Worm (Caenorhabditis elegans) whole organism, L1 larva: ENCODE measurements around the gene miro-1.

Experiments used
- C34B4.2 ChIP-seq: sonication (generic microtip); optimal IDR thresholded peaks from 2 replicates; lab custom pipeline; 2017; ENCODE audit warnings: mild to moderate bottlenecking, missing genetic modification characterization, missing compliant biosample characterization
- F16B12.6 ChIP-seq: fragments of 150-350 bp; optimal IDR thresholded peaks from 2 replicates; lab custom pipeline; 2014; ENCODE audit warnings: missing biosample characterization, missing genetic modification characterization
- aha-1 ChIP-seq: fragments of 150-350 bp; optimal IDR thresholded peaks from 2 replicates; lab custom pipeline; 2014; ENCODE audit warnings: missing biosample characterization, missing genetic modification characterization
- ceh-63 ChIP-seq: fragments of 200-800 bp; sonication (Bioruptor generic); optimal IDR thresholded peaks from 2 replicates; lab custom pipeline; 2018; ENCODE audit warnings: mild to moderate bottlenecking, missing genetic modification characterization, missing compliant biosample characterization
- egl-27 ChIP-seq, 2 experiments: fragments of 150-350 bp in 1 of 2; sonication (generic microtip); optimal IDR thresholded peaks; 3 replicates each; lab custom pipeline; 2017 to 2018; ENCODE audit warnings: missing biosample characterization in 2 of 2, missing genetic modification characterization in 2 of 2, missing genetic modification reagents in 2 of 2
- mdl-1 ChIP-seq, 2 experiments: fragments of 150-350 bp; optimal IDR thresholded peaks; 2 replicates each; lab custom pipeline; 2014 to 2017; ENCODE audit warnings: missing biosample characterization in 2 of 2, missing genetic modification characterization in 2 of 2, inconsistent platforms in 1 of 2
- mep-1 ChIP-seq: fragments of 150-350 bp; optimal IDR thresholded peaks from 2 replicates; lab custom pipeline; 2014; ENCODE audit warnings: missing biosample characterization, missing genetic modification characterization
- nhr-11 ChIP-seq: fragments of 150-350 bp; optimal IDR thresholded peaks from 2 replicates; lab custom pipeline; 2014; ENCODE audit warnings: missing biosample characterization, missing genetic modification characterization
- pqm-1 ChIP-seq: sonication (generic microtip); optimal IDR thresholded peaks from 3 replicates; lab custom pipeline; 2017; ENCODE audit warnings: missing biosample characterization, missing genetic modification characterization
- sup-37 ChIP-seq: fragments of 200-800 bp; sonication (Bioruptor generic); optimal IDR thresholded peaks from 2 replicates; lab custom pipeline; 2018; ENCODE audit warnings: mild to moderate bottlenecking, missing genetic modification characterization, missing compliant biosample characterization
- unc-98 ChIP-seq: fragments of 200-800 bp; sonication (Bioruptor generic); IDR thresholded peaks from 2 replicates; pipeline ENCODE4 v1.3.6; 2022; ENCODE audit warnings: missing genetic modification characterization, missing compliant biosample characterization

DNA sequence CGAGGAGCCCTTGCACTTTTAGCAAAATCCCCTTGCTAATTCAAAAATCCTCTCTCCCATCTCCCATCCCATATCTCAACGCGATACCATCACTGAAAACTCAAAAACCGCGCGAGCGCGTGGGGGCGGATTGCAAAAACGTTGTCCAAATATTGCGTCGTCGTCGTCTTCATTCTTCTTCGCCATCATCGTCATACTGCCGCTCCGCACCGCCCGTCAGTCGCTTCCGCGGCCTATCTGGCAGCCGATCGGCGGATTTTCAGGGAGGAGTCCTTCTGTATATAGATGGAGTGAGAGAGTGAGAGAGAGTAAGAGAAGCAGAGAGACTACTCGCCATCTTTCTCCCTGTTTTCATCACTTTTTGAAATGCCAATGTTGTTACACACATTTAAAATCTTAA, 28.7 kb downstream of the miro-1 start:
- TF ChIP-seq mep-1 (tag; lab: Kevin White, UChicago) (no peak), nhr-11 (tag; lab: Kevin White, UChicago) (no peak), egl-27 (tag; optimal IDR thresholded peaks at IDR 0.05; lab: Kevin White, UChicago) (no peak), aha-1 (tag; lab: Kevin White, UChicago) (no peak), sup-37 (GFP tag; lab: Kevin White, UChicago) (no peak), unc-98 (no peak), C34B4.2 (tag; lab: Kevin White, UChicago) (no peak), mdl-1 (tag; optimal IDR thresholded peaks at IDR 0.05; lab: Kevin White, UChicago) (no peak), F16B12.6 (no peak), pqm-1 (tag; lab: Kevin White, UChicago) (no peak), ceh-63 (GFP tag; lab: Kevin White, UChicago) (no peak)
